Fruit fly (Drosophila melanogaster) whole organism, embryonic: ENCODE data around the gene CG32425.

Experiments used
- CG10267 ChIP-seq: fragments of 200-800 bp; sonication (Bioruptor generic); optimal IDR thresholded peaks from 2 replicates; lab custom pipeline; 2018; ENCODE audit warnings: missing biosample characterization, mild to moderate bottlenecking, missing genetic modification characterization, moderate library complexity
- CG1233 ChIP-seq: fragments of 200-800 bp; sonication (Bioruptor generic); optimal IDR thresholded peaks from 4 replicates; lab custom pipeline; 2018; ENCODE audit warnings: missing biosample characterization, mild to moderate bottlenecking, missing genetic modification characterization
- CG13424 ChIP-seq: fragments of 200-800 bp; sonication (Bioruptor generic); optimal IDR thresholded peaks from 2 replicates; lab custom pipeline; 2019; ENCODE audit warnings: missing biosample characterization, mild to moderate bottlenecking, missing genetic modification characterization, moderate library complexity
- CG13894 ChIP-seq: fragments of 200-800 bp; sonication (Bioruptor generic); optimal IDR thresholded peaks from 3 replicates; lab custom pipeline; 2018; ENCODE audit warnings: missing biosample characterization, mild to moderate bottlenecking, missing genetic modification characterization, moderate library complexity
- CG15269 ChIP-seq: fragments of 200-800 bp; sonication (Bioruptor generic); optimal IDR thresholded peaks from 2 replicates; lab custom pipeline; 2018; ENCODE audit warnings: missing biosample characterization, mild to moderate bottlenecking, missing genetic modification characterization, moderate library complexity
- CG15479 ChIP-seq: fragments of 200-800 bp; sonication (Bioruptor generic); optimal IDR thresholded peaks from 3 replicates; lab custom pipeline; 2019; ENCODE audit warnings: missing biosample characterization, mild to moderate bottlenecking, missing genetic modification characterization, moderate library complexity
- CG18764 ChIP-seq: fragments of 200-800 bp; sonication (Bioruptor generic); optimal IDR thresholded peaks from 3 replicates; lab custom pipeline; 2016; ENCODE audit warnings: missing biosample characterization, missing genetic modification characterization
- CG2889 ChIP-seq: fragments of 200-800 bp; sonication (Bioruptor generic); IDR thresholded peaks from 3 replicates; pipeline ENCODE4 v1.3.6; 2022; ENCODE audit warnings: missing biosample characterization, missing genetic modification characterization
- CG31365 ChIP-seq: fragments of 200-800 bp; sonication (Bioruptor generic); optimal IDR thresholded peaks from 2 replicates; lab custom pipeline; 2018; ENCODE audit warnings: missing biosample characterization, mild to moderate bottlenecking, missing genetic modification characterization
- CG33213 ChIP-seq: fragments of 200-800 bp; sonication (Bioruptor generic); optimal IDR thresholded peaks from 3 replicates; lab custom pipeline; 2016; ENCODE audit warnings: missing biosample characterization, missing genetic modification characterization
- CG3995 ChIP-seq: fragments of 200-800 bp; sonication (Bioruptor generic); optimal IDR thresholded peaks from 3 replicates; lab custom pipeline; 2016; ENCODE audit warnings: missing biosample characterization, missing genetic modification characterization
- CG4707 ChIP-seq: fragments of 200-800 bp; sonication (Bioruptor generic); optimal IDR thresholded peaks from 2 replicates; lab custom pipeline; 2018; ENCODE audit warnings: missing biosample characterization, mild to moderate bottlenecking, missing genetic modification characterization, moderate library complexity
- CG6765 ChIP-seq: fragments of 200-800 bp; sonication (Bioruptor generic); optimal IDR thresholded peaks from 3 replicates; lab custom pipeline; 2017; ENCODE audit warnings: missing biosample characterization, mild to moderate bottlenecking, missing genetic modification characterization
- CG6813 ChIP-seq: fragments of 200-800 bp; sonication (Bioruptor generic); optimal IDR thresholded peaks from 2 replicates; lab custom pipeline; 2017; ENCODE audit warnings: missing biosample characterization, missing genetic modification characterization, mild to moderate bottlenecking, moderate library complexity, missing genetic modification reagents
- CG7786 ChIP-seq: fragments of 200-800 bp; sonication (Bioruptor generic); optimal IDR thresholded peaks from 2 replicates; lab custom pipeline; 2016; ENCODE audit warnings: missing biosample characterization, missing genetic modification characterization
- CG9876 ChIP-seq: fragments of 200-800 bp; sonication (Bioruptor generic); optimal IDR thresholded peaks from 2 replicates; lab custom pipeline; 2016; ENCODE audit warnings: missing biosample characterization, missing genetic modification characterization
- D19B ChIP-seq: fragments of 200-800 bp; sonication (Bioruptor generic); optimal IDR thresholded peaks from 2 replicates; lab custom pipeline; 2017; ENCODE audit warnings: missing biosample characterization, mild to moderate bottlenecking, missing genetic modification characterization
- ERR ChIP-seq: fragments of 200-800 bp; sonication (Bioruptor generic); optimal IDR thresholded peaks from 2 replicates; lab custom pipeline; 2016; ENCODE audit warnings: missing biosample characterization, missing genetic modification characterization
- Fer1 ChIP-seq: fragments of 200-800 bp; sonication (Bioruptor generic); optimal IDR thresholded peaks from 2 replicates; lab custom pipeline; 2017; ENCODE audit warnings: missing biosample characterization, mild to moderate bottlenecking, missing genetic modification characterization
- Gug ChIP-seq: fragments of 200-800 bp; sonication (Bioruptor generic); IDR thresholded peaks from 4 replicates; pipeline ENCODE4 v1.3.6; 2022; ENCODE audit warnings: missing biosample characterization, missing genetic modification characterization
- HLHmδ ChIP-seq: fragments of 200-800 bp; sonication (Bioruptor generic); optimal IDR thresholded peaks from 2 replicates; lab custom pipeline; 2018; ENCODE audit warnings: missing biosample characterization, mild to moderate bottlenecking, missing genetic modification characterization, moderate library complexity
- MBD-R2 ChIP-seq: fragments of 200-800 bp; sonication (Bioruptor generic); IDR thresholded peaks from 2 replicates; pipeline ENCODE4 v1.3.6; 2022; ENCODE audit warnings: missing biosample characterization, missing genetic modification characterization
- Mad ChIP-seq: fragments of 200-800 bp; sonication (Bioruptor generic); optimal IDR thresholded peaks from 2 replicates; lab custom pipeline; 2016; ENCODE audit warnings: missing biosample characterization, missing genetic modification characterization
- Mrtf ChIP-seq: fragments of 200-800 bp; sonication (Bioruptor generic); IDR thresholded peaks from 3 replicates; pipeline ENCODE4 v1.3.6; 2022; ENCODE audit warnings: missing biosample characterization, missing genetic modification characterization
- PHDP ChIP-seq: fragments of 200-800 bp; sonication (Bioruptor generic); optimal IDR thresholded peaks from 3 replicates; lab custom pipeline; 2018; ENCODE audit warnings: missing biosample characterization, mild to moderate bottlenecking, missing genetic modification characterization, moderate library complexity
- Ravus ChIP-seq: fragments of 200-800 bp; sonication (Bioruptor generic); IDR thresholded peaks from 2 replicates; pipeline ENCODE4 v1.3.6; 2022; ENCODE audit warnings: missing biosample characterization, missing genetic modification characterization
- Sox102F ChIP-seq: fragments of 200-800 bp; sonication (Bioruptor generic); optimal IDR thresholded peaks from 2 replicates; lab custom pipeline; 2018; ENCODE audit warnings: missing biosample characterization, mild to moderate bottlenecking, missing genetic modification characterization, moderate library complexity
- Sry-β ChIP-seq: fragments of 200-800 bp; sonication (Bioruptor generic); optimal IDR thresholded peaks from 2 replicates; lab custom pipeline; 2018; ENCODE audit warnings: missing biosample characterization, mild to moderate bottlenecking, missing genetic modification characterization, moderate library complexity
- ase ChIP-seq: fragments of 200-800 bp; sonication (Bioruptor generic); IDR thresholded peaks from 3 replicates; pipeline ENCODE4 v1.3.6; 2022; ENCODE audit warnings: missing biosample characterization, missing genetic modification characterization
- bab2 ChIP-seq: fragments of 200-800 bp; sonication (Bioruptor generic); optimal IDR thresholded peaks from 2 replicates; lab custom pipeline; 2016; ENCODE audit warnings: missing biosample characterization, missing genetic modification characterization
- bowl ChIP-seq: fragments of 200-800 bp; sonication (Bioruptor generic); IDR thresholded peaks from 2 replicates; pipeline ENCODE4 v1.3.6; 2022; ENCODE audit warnings: missing biosample characterization, missing genetic modification characterization
- cato ChIP-seq: fragments of 200-800 bp; sonication (Bioruptor generic); optimal IDR thresholded peaks from 2 replicates; lab custom pipeline; 2016; ENCODE audit warnings: missing biosample characterization, missing genetic modification characterization, borderline replicate concordance
- ci ChIP-seq: fragments of 200-800 bp; sonication (Bioruptor generic); IDR thresholded peaks from 3 replicates; pipeline ENCODE4 v1.3.6; 2022; ENCODE audit warnings: missing biosample characterization, missing genetic modification characterization
- corto ChIP-seq: fragments of 200-800 bp; sonication (Bioruptor generic); optimal IDR thresholded peaks from 2 replicates; lab custom pipeline; 2016; ENCODE audit warnings: missing biosample characterization, mild to moderate bottlenecking, missing genetic modification characterization, moderate library complexity
- dm ChIP-seq: fragments of 200-800 bp; sonication (Bioruptor generic); optimal IDR thresholded peaks from 3 replicates; lab custom pipeline; 2016; ENCODE audit warnings: missing biosample characterization, missing genetic modification characterization
- en ChIP-seq: fragments of 200-800 bp; sonication (Bioruptor generic); optimal IDR thresholded peaks from 2 replicates; lab custom pipeline; 2016; ENCODE audit warnings: missing biosample characterization, missing genetic modification characterization
- fd3F ChIP-seq: fragments of 200-800 bp; sonication (Bioruptor generic); optimal IDR thresholded peaks from 2 replicates; lab custom pipeline; 2018; ENCODE audit warnings: missing biosample characterization, mild to moderate bottlenecking, missing genetic modification characterization, moderate library complexity
- fd96Cb ChIP-seq: fragments of 200-800 bp; sonication (Bioruptor generic); optimal IDR thresholded peaks from 2 replicates; lab custom pipeline; 2018; ENCODE audit warnings: missing biosample characterization, mild to moderate bottlenecking, missing genetic modification characterization, moderate library complexity
- grn ChIP-seq: fragments of 200-800 bp; sonication (Bioruptor generic); optimal IDR thresholded peaks from 3 replicates; lab custom pipeline; 2017; ENCODE audit warnings: missing biosample characterization, missing genetic modification characterization
- hb ChIP-seq: fragments of 200-800 bp; sonication (Bioruptor generic); IDR thresholded peaks from 3 replicates; pipeline ENCODE4 v1.3.6; 2022; ENCODE audit warnings: missing biosample characterization, missing genetic modification characterization; ENCODE audit not compliant: partially characterized antibody
- her ChIP-seq: fragments of 200-800 bp; sonication (Bioruptor generic); optimal IDR thresholded peaks from 2 replicates; lab custom pipeline; 2016; ENCODE audit warnings: missing biosample characterization, missing genetic modification characterization
- jing ChIP-seq: fragments of 200-800 bp; sonication (Bioruptor generic); optimal IDR thresholded peaks from 2 replicates; lab custom pipeline; 2018; ENCODE audit warnings: missing biosample characterization, mild to moderate bottlenecking, missing genetic modification characterization
- knrl ChIP-seq: fragments of 200-800 bp; sonication (Bioruptor generic); IDR thresholded peaks from 3 replicates; pipeline ENCODE4 v1.3.6; 2022; ENCODE audit warnings: missing biosample characterization, missing genetic modification characterization; ENCODE audit not compliant: partially characterized antibody
- lbe ChIP-seq: fragments of 200-800 bp; sonication (Bioruptor generic); optimal IDR thresholded peaks from 2 replicates; lab custom pipeline; 2016; ENCODE audit warnings: missing biosample characterization, mild to moderate bottlenecking, missing genetic modification characterization
- nmo ChIP-seq: fragments of 200-800 bp; sonication (Bioruptor generic); optimal IDR thresholded peaks from 2 replicates; lab custom pipeline; 2018; ENCODE audit warnings: missing biosample characterization, mild to moderate bottlenecking, missing genetic modification characterization, moderate library complexity
- org-1 ChIP-seq: fragments of 200-800 bp; sonication (Bioruptor generic); optimal IDR thresholded peaks from 2 replicates; lab custom pipeline; 2017; ENCODE audit warnings: missing biosample characterization, missing genetic modification characterization
- peb ChIP-seq: fragments of 200-800 bp; sonication (Bioruptor generic); IDR thresholded peaks from 2 replicates; pipeline ENCODE4 v1.3.6; 2022; ENCODE audit warnings: missing biosample characterization, missing genetic modification characterization
- pum ChIP-seq: fragments of 200-800 bp; sonication (Bioruptor generic); optimal IDR thresholded peaks from 2 replicates; lab custom pipeline; 2016; ENCODE audit warnings: missing biosample characterization, missing genetic modification characterization
- sens-2 ChIP-seq: fragments of 200-800 bp; sonication (Bioruptor generic); IDR thresholded peaks from 2 replicates; pipeline ENCODE4 v1.3.6; 2022; ENCODE audit warnings: missing biosample characterization, missing genetic modification characterization
- tin ChIP-seq: fragments of 200-800 bp; sonication (Bioruptor generic); optimal IDR thresholded peaks from 3 replicates; lab custom pipeline; 2016; ENCODE audit warnings: missing biosample characterization, missing genetic modification characterization
- vfl ChIP-seq: fragments of 200-800 bp; sonication (Bioruptor generic); optimal IDR thresholded peaks from 2 replicates; lab custom pipeline; 2016; ENCODE audit warnings: missing biosample characterization, missing genetic modification characterization
- yki ChIP-seq: fragments of >200 bp; optimal IDR thresholded peaks from 3 replicates; lab custom pipeline; 2018

The CG32425 gene

dm6 chr3L:20447337-20447736 is 49.8 kb upstream of the CG32425 start (continued):
- TF ChIP-seq vfl (GFP tag; lab: Kevin White, UChicago), result no peak
- TF ChIP-seq CG13424 (tag; lab: Kevin White, UChicago), result no peak
- no peak for TF ChIP-seq CG2889 (GFP tag; lab: Robert Waterston, UW)
- TF ChIP-seq CG10267 (tag; lab: Kevin White, UChicago), result peak; percentile 10
- TF ChIP-seq peb, result no peak
- no peak for TF ChIP-seq cato
- no peak for TF ChIP-seq CG6813
- TF ChIP-seq jing (GFP tag; lab: Kevin White, UChicago), result no peak
- TF ChIP-seq CG31365 (tag; lab: Kevin White, UChicago), result no peak
- no peak for TF ChIP-seq tin (GFP tag; lab: Kevin White, UChicago)
- no peak for TF ChIP-seq CG4707
- no peak for TF ChIP-seq CG18764 (GFP tag; lab: Kevin White, UChicago)
- TF ChIP-seq CG3995, result no peak
- no peak for TF ChIP-seq dm (GFP tag; lab: Kevin White, UChicago)
- no peak for TF ChIP-seq fd3F
- no peak for TF ChIP-seq CG33213 (GFP tag; lab: Kevin White, UChicago)
- no peak for TF ChIP-seq her (GFP tag; lab: Kevin White, UChicago)
- TF ChIP-seq ase (GFP tag; lab: Robert Waterston, UW), result no peak
- TF ChIP-seq CG6765 (GFP tag; lab: Kevin White, UChicago), result no peak
- no peak for TF ChIP-seq CG1233
- peak; percentile 80 for TF ChIP-seq HLHmδ (GFP tag; lab: Kevin White, UChicago)
- TF ChIP-seq CG7786 (GFP tag; lab: Kevin White, UChicago), result no peak
- no peak for TF ChIP-seq knrl (GFP tag; lab: Robert Waterston, UW)
- no peak for TF ChIP-seq MBD-R2 (GFP tag; lab: Robert Waterston, UW)
- TF ChIP-seq Fer1, result no peak
- no peak for TF ChIP-seq pum (GFP tag; lab: Kevin White, UChicago)
- peak; percentile 58 for TF ChIP-seq nmo
- no peak for TF ChIP-seq Ravus (GFP tag; lab: Robert Waterston, UW)
- TF ChIP-seq CG15479 (GFP tag; lab: Kevin White, UChicago), result no peak
- no peak for TF ChIP-seq bowl (GFP tag; lab: Robert Waterston, UW)
- no peak for TF ChIP-seq Mad (GFP tag; lab: Kevin White, UChicago)
- no peak for TF ChIP-seq sens-2 (GFP tag; lab: Robert Waterston, UW)
- TF ChIP-seq Mrtf (GFP tag; lab: Robert Waterston, UW), result 0 out of 3 replicates have a peak, but pooled peaks have one; percentile 36
- no peak for TF ChIP-seq grn (GFP tag; lab: Kevin White, UChicago)
- no peak for TF ChIP-seq yki (lab: Kevin White, UChicago)
- no peak for TF ChIP-seq org-1
- no peak for TF ChIP-seq bab2 (GFP tag; lab: Kevin White, UChicago)
- TF ChIP-seq Sox102F, result peak; percentile 39
- TF ChIP-seq Gug, result peak; percentile 21; the same call in 1 of the 4 replicates
- no peak for TF ChIP-seq ci (GFP tag; lab: Robert Waterston, UW)
- TF ChIP-seq en (GFP tag; lab: Kevin White, UChicago), result no peak
- TF ChIP-seq CG13894 (tag; lab: Kevin White, UChicago), result no peak
- peak; percentile 36 for TF ChIP-seq fd96Cb (tag; lab: Kevin White, UChicago)
- no peak for TF ChIP-seq ERR (GFP tag; lab: Kevin White, UChicago)
- no peak for TF ChIP-seq lbe
- TF ChIP-seq CG9876, result no peak
- no peak for TF ChIP-seq corto (GFP tag; lab: Kevin White, UChicago)
- TF ChIP-seq D19B (GFP tag; lab: Kevin White, UChicago), result no peak
- TF ChIP-seq Sry-β, result no peak
- TF ChIP-seq hb, result no peak
- TF ChIP-seq CG15269, result no peak
- TF ChIP-seq PHDP, result no peak
